Worm (Caenorhabditis elegans) whole organism, midembryonic: ENCODE data around the gene snx-6.

Experiments used
- cog-1 ChIP-seq: sonication (generic microtip); optimal IDR thresholded peaks from 2 replicates; lab custom pipeline; 2016; ENCODE audit warnings: missing genetic modification characterization, missing compliant biosample characterization
- klf-2 ChIP-seq: fragments of 200-800 bp; sonication (Bioruptor generic); conservative IDR thresholded peaks from 2 replicates; pipeline ENCODE4 v1.3.6; 2022; ENCODE audit warnings: missing genetic modification reagents, missing genetic modification characterization, missing compliant biosample characterization
- med-1 ChIP-seq: sonication (generic microtip); optimal IDR thresholded peaks from 2 replicates; lab custom pipeline; 2017; ENCODE audit warnings: missing genetic modification characterization, mild to moderate bottlenecking, missing compliant biosample characterization, antibody characterized with exemption, missing genetic modification reagents; ENCODE audit not compliant: insufficient read depth
- ref-1 ChIP-seq: fragments of 200-800 bp; sonication (Bioruptor generic); conservative IDR thresholded peaks from 2 replicates; pipeline ENCODE4 v1.3.6; 2022; ENCODE audit warnings: missing genetic modification reagents, missing genetic modification characterization, missing compliant biosample characterization
- ztf-23 ChIP-seq: fragments of 200-800 bp; sonication (Bioruptor generic); IDR thresholded peaks from 2 replicates; pipeline ENCODE4 v1.3.6; 2022; ENCODE audit warnings: missing genetic modification reagents, missing genetic modification characterization, missing compliant biosample characterization
- ztf-29 ChIP-seq: fragments of 200-800 bp; sonication (Bioruptor generic); IDR thresholded peaks from 2 replicates; pipeline ENCODE4 v1.3.6; 2022; ENCODE audit warnings: missing genetic modification reagents, missing genetic modification characterization, missing compliant biosample characterization

DNA sequence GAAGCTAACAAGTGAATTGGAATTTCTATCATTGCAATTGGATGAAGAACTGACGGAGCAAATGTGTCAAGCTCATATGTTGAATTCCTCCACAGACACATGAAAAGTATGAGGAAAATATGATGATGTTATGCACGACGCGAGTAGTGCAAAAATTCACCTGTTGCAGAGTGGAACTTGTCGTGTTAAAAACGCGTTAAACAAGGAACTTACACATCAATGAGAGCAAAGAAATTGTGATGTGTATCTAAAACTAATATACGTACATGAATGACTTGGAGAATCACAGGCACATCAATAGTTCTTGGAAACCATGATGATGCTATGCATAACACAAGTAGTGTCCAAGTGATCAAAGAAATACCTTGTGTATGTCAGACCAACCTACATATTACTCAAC is 37.3 kb upstream of the snx-6 start, which contains the start of gene srh-134:
- TF ChIP-seq klf-2 (GFP tag; lab: Robert Waterston, UW) (no peak), cog-1 (tag; lab: Kevin White, UChicago) (no peak), ztf-29 (GFP tag; lab: Robert Waterston, UW) (no peak), med-1 (no peak), ztf-23 (GFP tag; lab: Robert Waterston, UW) (no peak), ref-1 (GFP tag; lab: Robert Waterston, UW) (no peak)
